Fruit fly (Drosophila melanogaster): ENCODE measurements around the gene CG11714.

The CG11714 gene

DNA sequence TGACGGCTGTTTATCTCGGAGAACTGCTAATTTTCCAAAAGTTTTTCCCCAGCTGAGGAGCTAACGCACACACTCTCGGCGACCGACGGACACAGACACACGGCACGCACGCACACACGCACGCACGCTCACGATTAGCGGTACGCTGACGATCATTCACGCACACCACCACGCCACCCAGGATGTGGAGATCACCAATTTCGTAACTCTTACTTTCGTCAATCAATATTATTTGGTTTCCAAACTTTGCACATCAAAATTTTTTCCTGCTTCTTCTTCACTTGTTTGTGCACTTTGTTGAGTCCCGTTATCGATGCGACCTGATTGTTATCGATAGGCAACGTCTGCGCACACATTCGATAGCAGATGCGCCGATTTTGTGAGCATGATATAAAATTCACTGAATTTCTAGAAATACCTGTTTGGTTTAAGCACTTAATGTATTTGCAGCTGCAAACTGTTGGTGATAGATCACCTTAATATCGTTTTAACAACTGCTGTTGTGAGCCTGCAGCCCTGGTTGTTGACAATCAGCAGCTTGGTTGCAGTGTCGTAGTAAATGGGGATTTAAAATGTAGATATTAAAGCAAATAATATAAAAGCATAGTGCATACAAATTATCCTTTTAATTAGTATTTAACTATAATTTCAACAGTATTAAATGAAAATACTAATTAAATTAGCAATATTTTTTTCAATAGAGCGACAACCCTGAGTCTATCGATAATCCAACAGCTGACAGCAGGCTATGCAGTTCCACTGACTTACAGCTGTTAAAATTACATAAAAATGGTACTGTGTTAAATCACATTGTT lies 39.6 kb upstream of the CG11714 start, which contains the start of the genes CG7394 and Mob2 (continued):
- TF ChIP-seq vfl (GFP tag; optimal IDR thresholded peaks at IDR 0.05) (peak; percentile 55), CG9797 (GFP tag; optimal IDR thresholded peaks at IDR 0.05) (peak; percentile 60), gcm2 (GFP tag; optimal IDR thresholded peaks at IDR 0.05) (peak; percentile 41), btn (GFP tag; optimal IDR thresholded peaks at IDR 0.05) (peak; percentile 67), ewg (GFP tag; optimal IDR thresholded peaks at IDR 0.05) (peak; percentile 98), gt (GFP tag; IDR thresholded peaks at IDR 0.05) (peak; percentile 45), inv (GFP tag; IDR thresholded peaks at IDR 0.05; ENCODE audit: partially characterized antibody) (peak; percentile 79), CG6765 (GFP tag; optimal IDR thresholded peaks at IDR 0.05) (peak; percentile 83), maf-S (GFP tag; optimal IDR thresholded peaks at IDR 0.05) (no peak), sr (GFP tag; IDR thresholded peaks at IDR 0.05) (peak; percentile 51; the same call in 1 of the 3 replicates), exex (tag; optimal IDR thresholded peaks at IDR 0.05) (peak; percentile 68), eyg (GFP tag; optimal IDR thresholded peaks at IDR 0.05) (peak; percentile 64), YL-1 (GFP tag; optimal IDR thresholded peaks at IDR 0.05) (peak; percentile 64), Xbp1 (GFP tag; optimal IDR thresholded peaks at IDR 0.05) (peak; percentile 94), lov (optimal IDR thresholded peaks at IDR 0.05) (no peak), lov (GFP tag; IDR thresholded peaks at IDR 0.05) (peak; percentile 79; the same call in 1 of the 3 replicates), CG9817 (tag; optimal IDR thresholded peaks at IDR 0.05) (peak; percentile 84), CG12391 (tag; optimal IDR thresholded peaks at IDR 0.05) (peak; percentile 96), MTF-1 (GFP tag; optimal IDR thresholded peaks at IDR 0.05; ENCODE audit: borderline replicate concordance) (peak; percentile 76), D (optimal IDR thresholded peaks at IDR 0.05) (peak; percentile 63), D (GFP tag; optimal IDR thresholded peaks at IDR 0.05) (peak; percentile 70), CG6654 (GFP tag; optimal IDR thresholded peaks at IDR 0.05) (peak; percentile 28), Med (GFP tag) (peak; percentile 98), Hr39 (optimal IDR thresholded peaks at IDR 0.05) (peak; percentile 94), CG12155 (GFP tag; optimal IDR thresholded peaks at IDR 0.05) (peak; percentile 91), onecut (GFP tag; IDR thresholded peaks at IDR 0.05) (peak; percentile 65), CG6689 (GFP tag; IDR thresholded peaks at IDR 0.05) (peak; percentile 90), CG17912 (GFP tag; optimal IDR thresholded peaks at IDR 0.05) (peak; percentile 52), CG12942 (GFP tag; optimal IDR thresholded peaks at IDR 0.05) (peak; percentile 88), Xrp1 (GFP tag; IDR thresholded peaks at IDR 0.05) (peak; percentile 93), bab2 (GFP tag; optimal IDR thresholded peaks at IDR 0.05) (peak; percentile 88), crol (GFP tag; IDR thresholded peaks at IDR 0.05) (no peak; the same call in 1 of the 2 replicates), cg (GFP tag; optimal IDR thresholded peaks at IDR 0.05) (peak; percentile 91), Doc2 (GFP tag; IDR thresholded peaks at IDR 0.05) (no peak), cato (GFP tag; optimal IDR thresholded peaks at IDR 0.05; ENCODE audit: borderline replicate concordance) (peak; percentile 82), CG4617 (GFP tag; optimal IDR thresholded peaks at IDR 0.05; ENCODE audit: borderline replicate concordance) (peak; percentile 85), CG16779 (GFP tag; IDR thresholded peaks at IDR 0.05) (peak; percentile 90), Side (GFP tag; optimal IDR thresholded peaks at IDR 0.05) (peak; percentile 64), NK7.1 (GFP tag; optimal IDR thresholded peaks at IDR 0.05) (peak; percentile 39), CG17802 (tag; optimal IDR thresholded peaks at IDR 0.05) (peak; percentile 62), CG13424 (tag; optimal IDR thresholded peaks at IDR 0.05) (peak; percentile 93), CG2712 (tag; optimal IDR thresholded peaks at IDR 0.05) (peak; percentile 89), gce (GFP tag; IDR thresholded peaks at IDR 0.05) (peak; percentile 81), Dll (GFP tag; IDR thresholded peaks at IDR 0.05; ENCODE audit: partially characterized antibody) (peak; percentile 94), CG18764 (GFP tag; optimal IDR thresholded peaks at IDR 0.05) (peak; percentile 88), Dp (GFP tag; optimal IDR thresholded peaks at IDR 0.05) (peak; percentile 25), sna (GFP tag; IDR thresholded peaks at IDR 0.05; ENCODE audit: partially characterized antibody) (peak; percentile 86), CG16813 (GFP tag; IDR thresholded peaks at IDR 0.05; ENCODE audit: partially characterized antibody) (peak; percentile 89), Elba2 (GFP tag; optimal IDR thresholded peaks at IDR 0.05) (peak; percentile 64)
